Worm (Caenorhabditis elegans): ENCODE measurements around the gene Y105C5A.1272.
"Not testable (repeated sequence)": the region's sequence is repeated elsewhere in the genome, so short reads cannot be mapped to it uniquely, and the experiment has no call there.

Y105C5A.1272 gene

DNA sequence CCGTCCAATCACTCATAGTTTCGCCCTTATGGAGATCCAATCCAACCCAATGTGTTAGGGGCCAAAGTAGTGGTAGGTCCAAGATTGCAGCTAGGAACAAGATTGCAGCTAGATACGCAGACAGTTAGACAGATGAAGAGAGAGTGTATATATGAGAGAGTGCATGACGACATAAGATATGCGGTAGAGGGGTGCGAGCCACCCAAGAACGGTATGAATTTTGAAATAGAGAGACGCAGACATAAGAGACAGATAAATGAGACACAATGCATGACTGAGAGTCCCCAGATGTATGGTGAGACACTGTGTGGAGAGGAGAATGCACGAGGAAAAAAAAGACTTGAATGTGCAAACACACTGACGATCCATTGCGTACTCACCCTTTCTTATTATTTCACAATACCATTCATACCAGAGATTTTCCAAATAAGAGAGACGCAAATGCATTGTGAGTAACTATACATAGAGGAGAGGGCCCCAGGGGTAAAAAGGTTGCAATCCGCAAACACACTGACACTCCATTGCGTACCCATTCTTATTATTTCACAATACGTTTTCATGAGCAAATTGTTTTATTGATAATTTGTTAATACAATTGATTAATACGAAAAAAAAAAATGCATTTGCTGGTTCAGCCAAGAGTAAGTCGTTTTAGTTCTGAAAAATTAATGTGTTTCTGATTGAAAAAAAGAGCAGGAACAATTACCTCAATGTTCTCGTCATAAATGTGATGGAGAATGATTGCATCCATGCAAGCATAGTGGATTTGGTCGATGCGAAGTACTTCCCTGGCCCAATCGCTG, at the start of gene Y105C5A.1272, which contains the start of gene Y105C5A.1268:
Y105C5A.1272 (plus strand) TSS at position 575 of the 803 bp plus-strand sequence.
Y105C5A.1268 (minus strand) TSS at position 51 of the 803 bp plus-strand sequence.
- TF ChIP-seq T20F7.1 (GFP tag; optimal IDR thresholded peaks at IDR 0.05) (peak; percentile 82), unc-62 (GFP tag; optimal IDR thresholded peaks at IDR 0.05 in 1 of 2) (peak in 1 of 2 experiments; percentile 99), ctbp-1 (GFP tag; IDR thresholded peaks at IDR 0.05) (peak; percentile 90), saeg-2 (GFP tag; IDR thresholded peaks at IDR 0.05) (peak; percentile 59; the same call in 1 of the 2 replicates), snpc-1.2 (GFP tag; IDR thresholded peaks at IDR 0.05) (0 out of 2 replicates have a peak, but pooled peaks have one; percentile 44), lin-38 (GFP tag; IDR thresholded peaks at IDR 0.05) (peak; percentile 79), hmg-1.1 (GFP tag; IDR thresholded peaks at IDR 0.05) (peak; percentile 98), ces-1 (GFP tag; optimal IDR thresholded peaks at IDR 0.05) (peak; percentile 55), hlh-11 (tag; optimal IDR thresholded peaks at IDR 0.05) (peak; percentile 88), hlh-30 (tag; optimal IDR thresholded peaks at IDR 0.05; ENCODE audit: insufficient read depth) (peak; percentile 93), aha-1 (tag) (peak; percentile 99), arid-1 (GFP tag; conservative IDR thresholded peaks at IDR 0.05) (peak; percentile 73), jun-1 (tag; optimal IDR thresholded peaks at IDR 0.05) (peak; percentile 64), F10B5.3 (tag; optimal IDR thresholded peaks at IDR 0.05) (peak; percentile 53), mep-1 (tag; optimal IDR thresholded peaks at IDR 0.05) (peak; percentile 86), spr-3 (GFP tag; optimal IDR thresholded peaks at IDR 0.05) (peak; percentile 22), gei-8 (GFP tag; optimal IDR thresholded peaks at IDR 0.05) (peak; percentile 19), daf-16 (GFP tag; optimal IDR thresholded peaks at IDR 0.05) (peak in 1 of 2 experiments; percentile 12), daf-16 (tag; optimal IDR thresholded peaks at IDR 0.05) (peak; percentile 82), nhr-42 (GFP tag; IDR thresholded peaks at IDR 0.05) (peak; percentile 60; the same call in 1 of the 2 replicates), tra-1 (GFP tag; IDR thresholded peaks at IDR 0.05) (0 out of 2 replicates have a peak, but pooled peaks have one; percentile 21), mxl-3 (GFP tag; optimal IDR thresholded peaks at IDR 0.05) (peak; percentile 61), hif-1 (tag; optimal IDR thresholded peaks at IDR 0.05) (peak in 1 of 2 experiments; percentile 64), T26A8.4 (GFP tag; IDR thresholded peaks at IDR 0.05) (peak; percentile 78), dve-1 (tag; optimal IDR thresholded peaks at IDR 0.05; ENCODE audit: insufficient read depth) (peak; percentile 85), mes-2 (tag; optimal IDR thresholded peaks at IDR 0.05; ENCODE audit: poor library complexity, severe bottlenecking) (peak; percentile 75), zfp-2 (tag; optimal IDR thresholded peaks at IDR 0.05) (peak; percentile 28), lsy-2 (tag; optimal IDR thresholded peaks at IDR 0.05) (peak; percentile 83 to 92), zfp-3 (GFP tag; conservative IDR thresholded peaks at IDR 0.05) (0 out of 2 replicates have a peak, but pooled peaks have one; percentile 51), nhr-10 (tag; optimal IDR thresholded peaks at IDR 0.05) (peak; percentile 9), lin-29 (GFP tag; IDR thresholded peaks at IDR 0.05) (peak; percentile 54; the same call in 1 of the 2 replicates), fkh-10 (GFP tag; optimal IDR thresholded peaks at IDR 0.05) (peak; percentile 56), nhr-28 (tag; optimal IDR thresholded peaks at IDR 0.05) (peak; percentile 68), rbr-2 (tag; optimal IDR thresholded peaks at IDR 0.05) (peak; percentile 92), ceh-20 (GFP tag; IDR thresholded peaks at IDR 0.05) (peak; percentile 77), lin-1 (GFP tag; IDR thresholded peaks at IDR 0.05) (peak; percentile 40; the same call in 1 of the 2 replicates), lin-13 (GFP tag; optimal IDR thresholded peaks at IDR 0.05) (peak; percentile 57), nhr-48 (tag; optimal IDR thresholded peaks at IDR 0.05) (peak; percentile 52), nhr-77 (tag; optimal IDR thresholded peaks at IDR 0.05) (peak; percentile 71), F37D6.2 (tag; optimal IDR thresholded peaks at IDR 0.05) (peak; percentile 86), daf-19 (GFP tag; conservative IDR thresholded peaks at IDR 0.05) (peak; percentile 81; the same call in 1 of the 2 replicates), dmd-6 (GFP tag; IDR thresholded peaks at IDR 0.05) (peak; percentile 81), mdl-1 (tag; optimal IDR thresholded peaks at IDR 0.05) (peak; percentile 47 to 74), nhr-102 (tag; optimal IDR thresholded peaks at IDR 0.05) (peak; percentile 83), nhr-6 (tag; optimal IDR thresholded peaks at IDR 0.05) (peak; percentile 82), mdt-29 (GFP tag; IDR thresholded peaks at IDR 0.05) (0 out of 2 replicates have a peak, but pooled peaks have one; percentile 20), ztf-7 (tag; optimal IDR thresholded peaks at IDR 0.05) (peak; percentile 64)
- not testable (repeated sequence) for TF ChIP-seq unc-62 (tag; optimal IDR thresholded peaks at IDR 0.05)
